Worm (Caenorhabditis elegans): ENCODE measurements around the gene mrps-10.

The mrps-10 gene

ce11 chrIII:12931786-12932427 lies 5.5 kb downstream of the mrps-10 start, which contains the start of gene rbm-7 (continued):
- TF ChIP-seq zag-1 (tag; optimal IDR thresholded peaks at IDR 0.05) (no peak), unc-62 (GFP tag; optimal IDR thresholded peaks at IDR 0.05) (no peak), snpc-4 (tag; optimal IDR thresholded peaks at IDR 0.05) (peak; percentile 15), nhr-237 (tag; optimal IDR thresholded peaks at IDR 0.05) (no peak), fkh-2 (tag; optimal IDR thresholded peaks at IDR 0.05) (no peak), ceh-28 (tag; optimal IDR thresholded peaks at IDR 0.05) (peak; percentile 38), pha-4 (tag; optimal IDR thresholded peaks at IDR 0.05) (peak; percentile 80), egl-27 (tag; optimal IDR thresholded peaks at IDR 0.05) (no peak), fkh-10 (GFP tag; optimal IDR thresholded peaks at IDR 0.05) (no peak), lsy-12 (tag; optimal IDR thresholded peaks at IDR 0.05) (no peak), sea-2 (GFP tag; optimal IDR thresholded peaks at IDR 0.05) (no peak), egl-5 (tag; optimal IDR thresholded peaks at IDR 0.05) (peak; percentile 4), hmg-11 (tag; optimal IDR thresholded peaks at IDR 0.05) (peak; percentile 73), aly-2 (tag; optimal IDR thresholded peaks at IDR 0.05) (no peak)

- no peak for TF ChIP-seq ceh-16 (tag; optimal IDR thresholded peaks at IDR 0.05)
- no peak for TF ChIP-seq nhr-237 (tag; optimal IDR thresholded peaks at IDR 0.05)
- TF ChIP-seq elt-3 (tag; optimal IDR thresholded peaks at IDR 0.05), result no peak
- peak; percentile 27 for TF ChIP-seq elt-2 (tag; optimal IDR thresholded peaks at IDR 0.05)
- TF ChIP-seq snpc-4 (tag; optimal IDR thresholded peaks at IDR 0.05), result no peak
Observed at ce11 chrIII:12932776-12933175, 6.4 kb downstream of the mrps-10 start.

ce11 chrIII:12934417-12934816 lies 8.1 kb downstream of the mrps-10 start, which contains the start of gene epg-3:
Gene epg-3 (plus strand): TSS chrIII:12934717.
- TF ChIP-seq pha-4 (tag; optimal IDR thresholded peaks at IDR 0.05), result peak; percentile 57
- no peak for TF ChIP-seq elt-2 (tag; optimal IDR thresholded peaks at IDR 0.05)
- peak; percentile 26 for TF ChIP-seq nfya-1 (tag; optimal IDR thresholded peaks at IDR 0.05; ENCODE audit: insufficient read depth)

- TF ChIP-seq lin-39 (tag; optimal IDR thresholded peaks at IDR 0.05) (peak; percentile 57), nfya-1 (tag; optimal IDR thresholded peaks at IDR 0.05; ENCODE audit: insufficient read depth) (peak; percentile 16), ceh-16 (tag; optimal IDR thresholded peaks at IDR 0.05) (no peak)
Observed at ce11 chrIII:12942307-12942706, 15.9 kb downstream of the mrps-10 start, which contains the start of gene unc-25. Gene unc-25 (plus strand): TSS chrIII:12942651.

ce11 chrIII:12944064-12944463 lies 17.7 kb downstream of the mrps-10 start:
- TF ChIP-seq nfya-1 (tag; optimal IDR thresholded peaks at IDR 0.05; ENCODE audit: insufficient read depth) (peak; percentile 96), unc-39 (tag; optimal IDR thresholded peaks at IDR 0.05) (no peak)

- TF ChIP-seq nhr-12 (tag; optimal IDR thresholded peaks at IDR 0.05) (no peak), ceh-16 (tag; optimal IDR thresholded peaks at IDR 0.05) (no peak), eor-1 (tag; optimal IDR thresholded peaks at IDR 0.05) (no peak), fos-1 (tag; optimal IDR thresholded peaks at IDR 0.05) (no peak), egl-27 (tag; optimal IDR thresholded peaks at IDR 0.05) (no peak), nhr-25 (tag; optimal IDR thresholded peaks at IDR 0.05) (no peak), elt-2 (tag; optimal IDR thresholded peaks at IDR 0.05) (no peak), snpc-4 (tag; optimal IDR thresholded peaks at IDR 0.05) (no peak), lin-39 (tag; optimal IDR thresholded peaks at IDR 0.05) (no peak), R02D3.7 (tag; optimal IDR thresholded peaks at IDR 0.05) (no peak), nhr-77 (tag; optimal IDR thresholded peaks at IDR 0.05) (no peak), sea-2 (GFP tag; optimal IDR thresholded peaks at IDR 0.05) (no peak), ceh-28 (tag; optimal IDR thresholded peaks at IDR 0.05) (no peak), nhr-23 (tag; optimal IDR thresholded peaks at IDR 0.05) (no peak), nhr-43 (tag; optimal IDR thresholded peaks at IDR 0.05; ENCODE audit: poor library complexity, severe bottlenecking) (no peak), elt-1 (tag; optimal IDR thresholded peaks at IDR 0.05) (no peak), egl-5 (tag; optimal IDR thresholded peaks at IDR 0.05) (no peak), mml-1 (tag; optimal IDR thresholded peaks at IDR 0.05) (no peak)
Observed at ce11 chrIII:12945072-12945471, 18.7 kb downstream of the mrps-10 start.

Data from whole organism, L3 larva.